Worm (Caenorhabditis elegans): Measurements from ENCODE around the gene ZK105.11.
A peak's percentile ranks its signal among the peaks of the same experiment; 100 is the strongest.
"Not testable (repeated sequence)": the region's sequence is repeated elsewhere in the genome, so short reads cannot be mapped to it uniquely, and the experiment has no call there.

The ZK105.11 gene

DNA sequence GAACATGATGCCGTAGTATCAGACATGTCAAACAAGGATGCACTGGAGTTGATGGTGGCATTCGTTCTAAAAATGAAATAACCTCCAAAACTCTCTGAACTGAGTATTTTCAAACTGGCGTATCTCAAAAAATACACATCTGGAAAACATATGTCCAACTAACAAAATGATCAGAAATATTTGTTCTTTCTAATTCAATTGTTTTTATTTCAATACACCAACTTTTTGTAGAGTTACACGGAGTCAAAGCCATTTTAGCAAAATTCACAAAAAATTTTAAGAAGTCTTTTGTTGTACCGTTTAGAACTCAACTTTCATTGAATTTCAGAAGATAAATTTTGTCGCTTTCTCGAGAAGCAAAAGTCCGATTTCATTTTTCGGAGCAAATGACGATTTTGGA lies 4.9 kb downstream of the ZK105.11 start, which contains the start of gene srsx-40:
TSS of gene srsx-40 (minus strand) at position 101 of the 400 bp plus-strand sequence.
- TF ChIP-seq spr-3 (GFP tag; optimal IDR thresholded peaks at IDR 0.05); nhr-25 (tag; optimal IDR thresholded peaks at IDR 0.05; ENCODE audit: borderline replicate concordance, insufficient read depth); zip-11 (GFP tag; IDR thresholded peaks at IDR 0.05): not testable (repeated sequence)

DNA sequence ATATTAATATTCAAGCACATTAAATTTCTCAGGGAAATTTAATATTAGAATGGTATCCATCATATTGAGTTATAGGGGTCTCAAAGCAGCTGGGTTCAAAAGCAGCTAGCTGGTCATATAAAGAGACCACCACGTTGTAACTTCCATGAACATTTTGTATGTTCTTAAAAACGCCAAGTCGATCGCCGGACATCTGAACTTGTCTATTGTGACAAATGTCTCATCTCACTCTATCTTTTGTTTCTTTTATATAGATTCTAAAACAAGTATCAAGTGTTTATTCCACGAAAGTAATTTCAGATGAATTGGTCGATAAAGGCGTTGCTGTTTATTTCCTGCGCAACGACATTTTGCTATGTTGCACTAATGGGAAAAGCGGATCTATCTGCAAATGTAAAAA lies 11.6 kb downstream of the ZK105.11 start, which contains the start of gene ZK105.3:
TSS of gene ZK105.3 (plus strand) at position 301 of the 400 bp plus-strand sequence.
- TF ChIP-seq unc-130 (GFP tag; optimal IDR thresholded peaks at IDR 0.05) = no peak
- no peak for TF ChIP-seq F49E8.2 (tag; optimal IDR thresholded peaks at IDR 0.05; ENCODE audit: borderline replicate concordance)

DNA sequence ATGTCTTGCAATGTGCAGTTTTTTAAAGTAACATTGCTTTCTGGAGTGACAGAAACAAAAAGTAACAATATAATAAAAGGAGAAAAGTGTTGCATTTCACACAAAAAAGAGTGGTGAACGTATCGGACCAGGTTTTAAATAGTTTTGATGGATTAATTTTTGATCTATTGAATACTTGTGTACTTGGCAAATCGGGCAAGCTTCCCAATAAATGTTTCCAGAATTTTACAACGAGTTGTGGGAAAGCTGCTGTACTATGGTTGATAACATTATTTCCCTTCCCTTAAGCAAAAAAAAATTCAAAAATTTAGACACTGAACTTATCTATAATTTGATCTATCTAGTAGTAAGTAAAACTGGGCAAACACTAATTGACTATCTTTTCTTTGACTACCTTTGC lies 15.0 kb downstream of the ZK105.11 start, which contains the start of gene C12D5.10:
TSS of gene C12D5.10 (minus strand) at position 101 of the 400 bp plus-strand sequence.
- no peak for TF ChIP-seq ceh-20 (GFP tag; IDR thresholded peaks at IDR 0.05)
- TF ChIP-seq ceh-28 (tag; optimal IDR thresholded peaks at IDR 0.05) = no peak
- TF ChIP-seq zag-1 (tag; optimal IDR thresholded peaks at IDR 0.05) = no peak
- no peak for TF ChIP-seq jun-1 (tag; optimal IDR thresholded peaks at IDR 0.05)
- TF ChIP-seq Y105C5A.15 (GFP tag; IDR thresholded peaks at IDR 0.05) = no peak
- no peak for TF ChIP-seq php-3 (GFP tag; IDR thresholded peaks at IDR 0.05)
- no peak for TF ChIP-seq tra-1 (GFP tag; IDR thresholded peaks at IDR 0.05)
- TF ChIP-seq F10B5.3 (tag; optimal IDR thresholded peaks at IDR 0.05) = no peak

DNA sequence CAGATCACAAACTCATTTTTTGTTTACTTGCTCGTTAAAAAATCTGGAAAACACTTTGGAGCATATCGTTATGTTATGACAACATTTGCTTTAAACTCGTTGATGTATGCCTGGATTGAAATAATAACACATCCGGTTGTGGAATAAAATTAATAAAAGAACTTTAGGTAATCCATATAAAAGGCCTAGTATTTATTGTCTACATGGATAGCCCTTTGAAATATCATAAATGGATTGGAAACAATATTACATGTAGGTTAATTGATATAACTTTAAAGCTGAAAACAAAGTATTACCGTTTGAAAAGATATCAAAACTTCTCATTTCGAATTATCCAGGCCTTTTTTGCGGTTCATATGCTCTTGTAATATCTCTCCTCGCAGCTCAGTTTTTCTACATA lies 17.8 kb downstream of the ZK105.11 start:
- no peak for TF ChIP-seq lin-15B (tag; optimal IDR thresholded peaks at IDR 0.05)
- peak in 1 of 2 experiments; percentile 90 for TF ChIP-seq unc-62 (GFP tag; optimal IDR thresholded peaks at IDR 0.05 in 1 of 2)
- no peak for TF ChIP-seq unc-62 (tag; optimal IDR thresholded peaks at IDR 0.05)

DNA sequence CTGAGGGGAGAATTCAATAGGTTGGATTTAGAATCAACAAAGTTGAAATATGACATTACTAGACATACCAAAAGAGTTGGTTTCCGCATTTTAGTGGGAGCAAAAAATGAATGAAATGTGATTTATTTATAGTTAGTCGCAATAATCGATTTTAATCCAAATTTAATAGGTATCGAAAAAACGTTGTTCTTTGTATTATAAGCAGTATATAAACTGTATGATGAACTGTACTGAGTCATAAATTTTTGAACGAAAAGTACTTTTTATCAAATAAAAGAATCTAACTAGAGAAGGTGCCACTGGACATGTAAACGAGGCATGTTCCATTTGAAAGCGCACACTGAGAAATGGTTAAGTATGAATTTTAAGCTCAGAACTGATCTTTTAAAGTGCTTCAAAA lies 18.5 kb downstream of the ZK105.11 start, which contains the start of gene C12D5.9:
TSS of gene C12D5.9 (minus strand) at position 101 of the 400 bp plus-strand sequence.
- TF ChIP-seq D1046.2 (GFP tag; IDR thresholded peaks at IDR 0.05) (no peak), snpc-1.2 (GFP tag; IDR thresholded peaks at IDR 0.05) (no peak), hif-1 (tag; optimal IDR thresholded peaks at IDR 0.05) (no peak), fkh-10 (GFP tag; optimal IDR thresholded peaks at IDR 0.05) (no peak), hlh-11 (tag; optimal IDR thresholded peaks at IDR 0.05) (no peak), cey-2 (tag; optimal IDR thresholded peaks at IDR 0.05; ENCODE audit: borderline replicate concordance, insufficient read depth) (no peak), Y105C5A.15 (GFP tag; IDR thresholded peaks at IDR 0.05) (no peak), duxl-1 (tag; optimal IDR thresholded peaks at IDR 0.05; ENCODE audit: poor library complexity) (no peak), dmd-6 (GFP tag; IDR thresholded peaks at IDR 0.05) (no peak), hlh-30 (tag; optimal IDR thresholded peaks at IDR 0.05; ENCODE audit: insufficient read depth) (no peak), set-16 (GFP tag; IDR thresholded peaks at IDR 0.05) (no peak), daf-8 (GFP tag; IDR thresholded peaks at IDR 0.05) (no peak), zfp-3 (GFP tag; conservative IDR thresholded peaks at IDR 0.05) (no peak), daf-12 (tag; optimal IDR thresholded peaks at IDR 0.05) (no peak), madf-9 (GFP tag; conservative IDR thresholded peaks at IDR 0.05) (no peak), mdl-1 (tag; optimal IDR thresholded peaks at IDR 0.05) (no peak), egl-27 (tag; optimal IDR thresholded peaks at IDR 0.05) (no peak), ceh-32 (tag; optimal IDR thresholded peaks at IDR 0.05; ENCODE audit: poor library complexity) (no peak), egl-43 (GFP tag; IDR thresholded peaks at IDR 0.05) (no peak), unc-62 (GFP tag; optimal IDR thresholded peaks at IDR 0.05 in 1 of 2) (no peak), unc-62 (tag; optimal IDR thresholded peaks at IDR 0.05) (no peak)
